Worm (Caenorhabditis elegans) whole organism, L4 larva: ENCODE results near the gene wdr-31.

Source experiments
- F37D6.2 ChIP-seq: sonication (generic microtip); optimal IDR thresholded peaks from 2 replicates; lab custom pipeline; 2016; ENCODE audit warnings: mild to moderate bottlenecking, missing genetic modification characterization, missing compliant biosample characterization
- F44E2.7 ChIP-seq: fragments of 200-800 bp; sonication (Bioruptor generic); IDR thresholded peaks from 2 replicates; pipeline ENCODE4 v2.1.2; 2022; ENCODE audit warnings: missing genetic modification characterization, missing compliant biosample characterization
- T20F7.1 ChIP-seq: fragments of 200-800 bp; sonication (Bioruptor generic); optimal IDR thresholded peaks from 2 replicates; lab custom pipeline; 2018; ENCODE audit warnings: mild to moderate bottlenecking, missing genetic modification characterization, missing compliant biosample characterization
- aha-1 ChIP-seq: fragments of 150-350 bp; peaks from one replicate; lab custom pipeline; 2014; ENCODE audit warnings: missing biosample characterization, missing genetic modification characterization
- ceh-20 ChIP-seq: fragments of 200-800 bp; sonication (Bioruptor generic); IDR thresholded peaks from 2 replicates; pipeline ENCODE4 v1.3.6; 2022; ENCODE audit warnings: missing genetic modification reagents, missing genetic modification characterization, missing compliant biosample characterization
- ceh-28 ChIP-seq: fragments of 150-350 bp; optimal IDR thresholded peaks from 2 replicates; lab custom pipeline; 2014; ENCODE audit warnings: missing biosample characterization, missing genetic modification reagents, missing genetic modification characterization
- daf-16 ChIP-seq, 3 experiments: sonication (generic microtip); optimal IDR thresholded peaks; 2 replicates each; lab custom pipeline; 2016 to 2017; ENCODE audit warnings: missing genetic modification characterization in 3 of 3, missing genetic modification reagents in 3 of 3, mild to moderate bottlenecking in 2 of 3, missing compliant biosample characterization in 2 of 3, missing biosample characterization in 1 of 3, moderate library complexity in 1 of 3
- dmd-6 ChIP-seq: fragments of 200-800 bp; sonication (Bioruptor generic); IDR thresholded peaks from 2 replicates; pipeline ENCODE4 v1.3.6; 2022; ENCODE audit warnings: missing genetic modification reagents, missing genetic modification characterization, missing compliant biosample characterization
- dpl-1 ChIP-seq: fragments of 150-350 bp; optimal IDR thresholded peaks from 2 replicates; lab custom pipeline; 2014; ENCODE audit warnings: missing biosample characterization, missing genetic modification reagents, missing genetic modification characterization
- duxl-1 ChIP-seq: sonication (generic microtip); optimal IDR thresholded peaks from 2 replicates; lab custom pipeline; 2016; ENCODE audit warnings: mild to moderate bottlenecking, missing genetic modification characterization, moderate library complexity, missing compliant biosample characterization; ENCODE audit not compliant: poor library complexity
- hif-1 ChIP-seq, 2 experiments: sonication (generic microtip); optimal IDR thresholded peaks; 2 replicates each; lab custom pipeline; 2016 to 2017; ENCODE audit warnings: missing compliant biosample characterization in 2 of 2, missing genetic modification characterization in 2 of 2, missing genetic modification reagents in 2 of 2, missing genotype in 2 of 2, mild to moderate bottlenecking in 1 of 2
- hlh-11 ChIP-seq: fragments of 200-800 bp; sonication (Bioruptor generic); optimal IDR thresholded peaks from 2 replicates; lab custom pipeline; 2018; ENCODE audit warnings: mild to moderate bottlenecking, missing genetic modification characterization, missing compliant biosample characterization
- hlh-30 ChIP-seq: sonication (generic microtip); optimal IDR thresholded peaks from 2 replicates; lab custom pipeline; 2017; ENCODE audit warnings: antibody characterized with exemption, mild to moderate bottlenecking, missing genetic modification characterization, missing compliant biosample characterization; ENCODE audit not compliant: insufficient read depth
- hmg-1.1 ChIP-seq: fragments of 200-800 bp; sonication (Bioruptor generic); IDR thresholded peaks from 2 replicates; pipeline ENCODE4 v1.3.6; 2022; ENCODE audit warnings: missing genetic modification reagents, missing genetic modification characterization, missing compliant biosample characterization
- lim-7 ChIP-seq: fragments of 200-800 bp; sonication (Bioruptor generic); IDR thresholded peaks from 2 replicates; pipeline ENCODE4 v1.3.6; 2022; ENCODE audit warnings: missing genetic modification characterization, missing compliant biosample characterization
- lin-39 ChIP-seq: fragments of 150-350 bp; optimal IDR thresholded peaks from 2 replicates; lab custom pipeline; 2014; ENCODE audit warnings: missing biosample characterization, missing genetic modification reagents, missing genetic modification characterization
- madf-5 ChIP-seq, 2 experiments: fragments of 200-800 bp; sonication (Bioruptor generic); IDR thresholded peaks; 2 replicates each; pipeline ENCODE4 v1.3.6; 2022; ENCODE audit warnings: missing compliant biosample characterization in 2 of 2, missing genetic modification characterization in 2 of 2
- mes-2 ChIP-seq: sonication (generic microtip); optimal IDR thresholded peaks from 2 replicates; lab custom pipeline; 2016; ENCODE audit warnings: missing genotype, mild to moderate bottlenecking, missing genetic modification characterization, missing compliant biosample characterization; ENCODE audit not compliant: poor library complexity, severe bottlenecking
- mxl-3 ChIP-seq: fragments of 200-800 bp; sonication (Bioruptor generic); optimal IDR thresholded peaks from 2 replicates; lab custom pipeline; 2018; ENCODE audit warnings: mild to moderate bottlenecking, missing genetic modification characterization, missing compliant biosample characterization
- nhr-237 ChIP-seq: sonication (generic microtip); optimal IDR thresholded peaks from 2 replicates; lab custom pipeline; 2017; ENCODE audit warnings: missing biosample characterization, missing genetic modification characterization
- nhr-25 ChIP-seq: sonication (generic microtip); optimal IDR thresholded peaks from 2 replicates; lab custom pipeline; 2017; ENCODE audit warnings: missing genetic modification characterization, mild to moderate bottlenecking, missing compliant biosample characterization, antibody characterized with exemption, moderate library complexity, borderline replicate concordance; ENCODE audit not compliant: insufficient read depth
- php-3 ChIP-seq: fragments of 200-800 bp; sonication (Bioruptor generic); IDR thresholded peaks from 2 replicates; pipeline ENCODE4 v1.3.6; 2022; ENCODE audit warnings: missing genetic modification reagents, missing genetic modification characterization, missing compliant biosample characterization
- sdz-12 ChIP-seq: fragments of 200-800 bp; sonication (Bioruptor generic); optimal IDR thresholded peaks from 2 replicates; lab custom pipeline; 2018; ENCODE audit warnings: mild to moderate bottlenecking, missing genetic modification characterization, missing compliant biosample characterization
- set-16 ChIP-seq: fragments of 200-800 bp; sonication (Bioruptor generic); IDR thresholded peaks from 2 replicates; pipeline ENCODE4 v1.3.6; 2022; ENCODE audit warnings: missing genetic modification reagents, missing genetic modification characterization, missing compliant biosample characterization
- skn-1 ChIP-seq: fragments of 150-350 bp; optimal IDR thresholded peaks from 2 replicates; lab custom pipeline; 2014; ENCODE audit warnings: missing biosample characterization, missing genetic modification characterization
- snpc-1.2 ChIP-seq: fragments of 200-800 bp; sonication (Bioruptor generic); IDR thresholded peaks from 2 replicates; pipeline ENCODE4 v1.3.6; 2022; ENCODE audit warnings: missing genetic modification reagents, missing genetic modification characterization, missing compliant biosample characterization
- tra-1 ChIP-seq: fragments of 200-800 bp; sonication (Bioruptor generic); IDR thresholded peaks from 2 replicates; pipeline ENCODE4 v1.3.6; 2022; ENCODE audit warnings: missing genetic modification reagents, missing genetic modification characterization, missing compliant biosample characterization
- unc-62 ChIP-seq, 3 experiments: fragments of 150-350 bp in 1 of 3; sonication (generic microtip); optimal IDR thresholded peaks in 2 of 3; peaks in 1 of 3; 1 replicate in 1 of 3; 2 replicates in 2 of 3; lab custom pipeline; 2014 to 2017; ENCODE audit warnings: missing biosample characterization in 3 of 3, missing genetic modification characterization in 3 of 3, missing genetic modification reagents in 3 of 3, missing genotype in 1 of 3

Gene wdr-31

DNA sequence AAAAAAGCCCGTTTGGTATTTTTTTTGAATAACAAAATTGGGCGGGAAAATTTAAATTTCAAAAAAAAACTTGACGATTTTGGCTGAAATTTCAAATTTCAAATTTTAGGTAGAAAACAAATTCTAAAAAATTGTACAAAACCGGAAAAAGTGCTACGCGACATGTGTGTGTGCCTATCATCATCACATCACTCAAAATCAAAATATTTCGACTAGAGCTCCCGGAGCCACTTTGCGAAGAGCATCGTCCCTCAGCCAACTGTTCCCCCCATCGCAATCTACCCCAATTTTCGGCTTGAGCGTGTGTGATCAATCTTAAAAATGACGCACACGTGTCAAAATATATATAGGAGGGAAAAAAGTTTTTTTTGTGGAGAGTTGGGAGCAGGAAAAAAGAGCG, 8.3 kb downstream of the wdr-31 start:
- no peak for TF ChIP-seq T20F7.1 (GFP tag; lab: Kevin White, UChicago)
- 0 out of 2 replicates have a peak, but pooled peaks have one; percentile 37 for TF ChIP-seq tra-1

ce11 chrII:2725561-2725960, 9.5 kb downstream of the wdr-31 start, which contains the start of the genes T05A8.11 and nep-2:
Gene T05A8.11, minus strand, starts transcription at chrII:2725661.
Gene nep-2, minus strand, starts transcription at chrII:2725752.
- TF ChIP-seq mxl-3 (GFP tag; lab: Kevin White, UChicago) (no peak), set-16 (0 out of 2 replicates have a peak, but pooled peaks have one; percentile 2)

- no peak for TF ChIP-seq madf-5 (GFP tag; IDR thresholded peaks at IDR 0.05; lab: Robert Waterston, UW)
- TF ChIP-seq, all 104 proteins: peak for 0
These were observed 13.1 kb downstream of the wdr-31 start for ce11 chrII:2721992-2722391.

ce11 chrII:2719212-2719611, 15.9 kb downstream of the wdr-31 start:
- no peak for TF ChIP-seq hlh-11 (tag; lab: Kevin White, UChicago)
- TF ChIP-seq F37D6.2 (tag; lab: Kevin White, UChicago): no peak
- peak in 1 of 2 experiments; percentile 28 for TF ChIP-seq unc-62 (GFP tag; optimal IDR thresholded peaks at IDR 0.05 in 1 of 2; lab: Kevin White, UChicago)
- TF ChIP-seq unc-62 (tag; optimal IDR thresholded peaks at IDR 0.05; lab: Kevin White, UChicago): no peak
- peak; percentile 87 for TF ChIP-seq set-16
- no peak for TF ChIP-seq hmg-1.1 (GFP tag; lab: Robert Waterston, UW)
- TF ChIP-seq snpc-1.2: 0 out of 2 replicates have a peak, but pooled peaks have one; percentile 22

ce11 chrII:2717335-2717734, 17.8 kb downstream of the wdr-31 start, which contains the start of gene T05A8.3:
Gene T05A8.3, minus strand, starts transcription at chrII:2717435.
- TF ChIP-seq aha-1 (tag; lab: Kevin White, UChicago) (peak; percentile 12), F44E2.7 (GFP tag; lab: Robert Waterston, UW) (no peak), set-16 (0 out of 2 replicates have a peak, but pooled peaks have one; percentile 1), hif-1 (tag; optimal IDR thresholded peaks at IDR 0.05; lab: Kevin White, UChicago) (no peak), ceh-28 (tag; lab: Kevin White, UChicago) (no peak)

DNA sequence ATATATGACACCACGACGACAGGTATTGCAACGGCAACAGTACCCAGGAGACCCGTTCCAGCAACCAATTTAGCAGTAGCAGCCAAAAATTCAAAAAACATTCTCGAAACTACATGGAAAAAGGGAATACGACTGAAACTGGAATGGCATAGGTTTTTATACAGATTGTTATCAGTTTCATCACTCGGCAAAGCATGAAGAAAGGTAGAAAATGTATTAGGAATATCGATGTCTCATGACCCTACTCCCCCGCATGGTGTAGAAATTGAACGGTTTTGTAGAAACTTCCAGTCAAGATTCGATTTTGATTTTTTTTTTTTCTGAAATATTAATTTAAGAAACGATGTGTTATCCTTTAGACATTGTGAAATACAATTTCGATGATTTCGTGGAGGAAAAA, 24.2 kb downstream of the wdr-31 start, which contains the start of gene T05A8.2:
T05A8.2 (minus strand) TSS at position 101 of the 400 bp plus-strand sequence.
- TF ChIP-seq unc-62 (GFP tag; optimal IDR thresholded peaks at IDR 0.05 in 1 of 2; lab: Kevin White, UChicago) (peak in 1 of 2 experiments; percentile 35), unc-62 (tag; optimal IDR thresholded peaks at IDR 0.05; lab: Kevin White, UChicago) (no peak), php-3 (GFP tag; lab: Robert Waterston, UW) (no peak)

ce11 chrII:2709942-2710341, 25.1 kb downstream of the wdr-31 start, which contains the start of gene T05A8.1:
Gene T05A8.1, minus strand, starts transcription at chrII:2710042.
- no peak for TF ChIP-seq sdz-12 (GFP tag; lab: Kevin White, UChicago)
- no peak for TF ChIP-seq lin-39 (tag; lab: Kevin White, UChicago)
- no peak for TF ChIP-seq dpl-1
- no peak for TF ChIP-seq lim-7 (GFP tag; lab: Robert Waterston, UW)
- no peak for TF ChIP-seq nhr-25 (tag; lab: Kevin White, UChicago)
- TF ChIP-seq ceh-20 (GFP tag; lab: Robert Waterston, UW): no peak

DNA sequence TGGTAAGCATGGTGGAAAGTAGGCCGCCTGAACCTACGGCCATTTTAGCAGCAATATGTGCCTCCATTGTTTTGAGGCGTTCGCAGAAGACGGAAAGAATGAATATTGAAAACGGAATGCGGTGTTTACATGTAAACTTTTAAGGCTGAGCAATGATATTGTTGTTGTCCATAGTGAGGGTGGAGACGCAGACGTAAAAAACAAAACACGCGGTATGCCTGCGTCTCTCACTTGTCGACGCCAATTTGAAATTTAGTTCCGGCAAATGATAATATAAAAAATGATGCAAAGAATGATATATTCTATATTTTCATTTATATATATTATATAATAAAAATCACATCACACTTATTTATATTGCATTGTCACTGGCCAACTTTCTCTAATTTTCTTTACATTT, 27.2 kb downstream of the wdr-31 start, which contains the start of gene Y47G7B.2:
Y47G7B.2 (minus strand) TSS at position 143 of the 400 bp plus-strand sequence.
- TF ChIP-seq hlh-11 (tag; lab: Kevin White, UChicago) (peak; percentile 25), nhr-237 (tag; lab: Kevin White, UChicago) (no peak), dmd-6 (GFP tag; lab: Robert Waterston, UW) (0 out of 2 replicates have a peak, but pooled peaks have one; percentile 10), duxl-1 (tag; lab: Kevin White, UChicago) (peak; percentile 90), mes-2 (tag; lab: Kevin White, UChicago) (peak; percentile 45), skn-1 (tag; lab: Kevin White, UChicago) (no peak), hlh-30 (peak; percentile 49), daf-16 (GFP tag; optimal IDR thresholded peaks at IDR 0.05; lab: Kevin White, UChicago) (no peak), daf-16 (tag; optimal IDR thresholded peaks at IDR 0.05; lab: Kevin White, UChicago) (peak; percentile 68)
- TF ChIP-seq, all 104 proteins: peak for 6
